Fruit fly (Drosophila melanogaster) whole organism, pupa: Measurements from ENCODE around the gene PIG-H.

Experiments
- CG13204 ChIP-seq: fragments of 200-800 bp; sonication (Bioruptor generic); optimal IDR thresholded peaks from 2 replicates; lab custom pipeline; 2018; ENCODE audit warnings: missing biosample characterization, mild to moderate bottlenecking, missing genetic modification characterization, moderate library complexity
- Ets98B ChIP-seq: fragments of 200-800 bp; sonication (Bioruptor generic); IDR thresholded peaks from 2 replicates; pipeline ENCODE4 v1.3.6; 2022; ENCODE audit warnings: missing biosample characterization, missing genetic modification characterization
- Pif1B ChIP-seq: fragments of 200-800 bp; sonication (Bioruptor generic); optimal IDR thresholded peaks from 3 replicates; lab custom pipeline; 2016; ENCODE audit warnings: missing biosample characterization, missing genetic modification characterization

- TF ChIP-seq CG13204 (GFP tag; lab: Kevin White, UChicago): no peak
- TF ChIP-seq Pif1B: no peak
- TF ChIP-seq Ets98B: no peak
Observed at dm6 chr3R:7957008-7957407, 42.6 kb upstream of the PIG-H start.
